Fruit fly (Drosophila melanogaster) whole organism, embryonic: ENCODE results near the gene CG43658.

Source experiments
- ATbp ChIP-seq: fragments of 200-800 bp; sonication (Bioruptor generic); optimal IDR thresholded peaks from 2 replicates; lab custom pipeline; 2017; ENCODE audit warnings: missing biosample characterization, mild to moderate bottlenecking, missing genetic modification characterization, missing genetic modification reagents
- Ada2b ChIP-seq: fragments of 200-800 bp; sonication (Bioruptor generic); IDR thresholded peaks from 2 replicates; pipeline ENCODE4 v1.3.6; 2022; ENCODE audit warnings: missing biosample characterization, missing genetic modification characterization
- B-H2 ChIP-seq: fragments of 200-800 bp; sonication (Bioruptor generic); optimal IDR thresholded peaks from 2 replicates; lab custom pipeline; 2018; ENCODE audit warnings: missing biosample characterization, mild to moderate bottlenecking, missing genetic modification characterization
- Bteb2 ChIP-seq: fragments of 200-800 bp; sonication (Bioruptor generic); optimal IDR thresholded peaks from 2 replicates; lab custom pipeline; 2016; ENCODE audit warnings: missing biosample characterization, missing genetic modification characterization
- CG11456 ChIP-seq: fragments of 200-800 bp; sonication (Bioruptor generic); IDR thresholded peaks from 3 replicates; pipeline ENCODE4 v1.3.6; 2022; ENCODE audit warnings: missing biosample characterization, missing genetic modification characterization
- CG12659 ChIP-seq: fragments of 200-800 bp; sonication (Bioruptor generic); optimal IDR thresholded peaks from 3 replicates; lab custom pipeline; 2017; ENCODE audit warnings: mild to moderate bottlenecking, missing biosample characterization, missing genetic modification reagents, missing genetic modification characterization
- CG14441 ChIP-seq: fragments of 200-800 bp; sonication (Bioruptor generic); IDR thresholded peaks from 2 replicates; pipeline ENCODE4 v1.3.6; 2022; ENCODE audit warnings: missing biosample characterization, missing genetic modification characterization
- CG1832 ChIP-seq: fragments of 200-800 bp; sonication (Bioruptor generic); optimal IDR thresholded peaks from 2 replicates; lab custom pipeline; 2017; ENCODE audit warnings: missing biosample characterization, mild to moderate bottlenecking, missing genetic modification characterization, inconsistent platforms
- CG2129 ChIP-seq: fragments of 200-800 bp; sonication (Bioruptor generic); IDR thresholded peaks from 2 replicates; pipeline ENCODE4 v1.3.6; 2022; ENCODE audit warnings: missing biosample characterization, missing genetic modification characterization; ENCODE audit not compliant: partially characterized antibody
- CG32767 ChIP-seq: fragments of 200-800 bp; sonication (Bioruptor generic); IDR thresholded peaks from 2 replicates; pipeline ENCODE4 v1.3.6; 2022; ENCODE audit warnings: missing biosample characterization, missing genetic modification characterization
- CG3281 ChIP-seq: fragments of 200-800 bp; sonication (Bioruptor generic); optimal IDR thresholded peaks from 3 replicates; lab custom pipeline; 2017; ENCODE audit warnings: missing biosample characterization, mild to moderate bottlenecking, missing genetic modification characterization
- CG3995 ChIP-seq: fragments of 200-800 bp; sonication (Bioruptor generic); optimal IDR thresholded peaks from 3 replicates; lab custom pipeline; 2016; ENCODE audit warnings: missing biosample characterization, missing genetic modification characterization
- CG4820 ChIP-seq: fragments of 200-800 bp; sonication (Bioruptor generic); optimal IDR thresholded peaks from 3 replicates; lab custom pipeline; 2016; ENCODE audit warnings: missing biosample characterization, missing genetic modification characterization
- CG9817 ChIP-seq: fragments of 200-800 bp; sonication (Bioruptor generic); optimal IDR thresholded peaks from 2 replicates; lab custom pipeline; 2018; ENCODE audit warnings: missing biosample characterization, mild to moderate bottlenecking, missing genetic modification characterization, moderate library complexity
- CG9876 ChIP-seq: fragments of 200-800 bp; sonication (Bioruptor generic); optimal IDR thresholded peaks from 2 replicates; lab custom pipeline; 2016; ENCODE audit warnings: missing biosample characterization, missing genetic modification characterization
- Camta ChIP-seq: fragments of 200-800 bp; sonication (Bioruptor generic); optimal IDR thresholded peaks from 2 replicates; lab custom pipeline; 2016; ENCODE audit warnings: missing biosample characterization, missing genetic modification characterization
- Dfd ChIP-seq, 2 experiments: fragments of >200 bp; optimal IDR thresholded peaks; 2 replicates each; lab custom pipeline; 2017; ENCODE audit warnings: missing biosample characterization in 2 of 2, missing genetic modification characterization in 2 of 2
- Eip74EF ChIP-seq, 2 experiments: fragments of 200-800 bp in 1 of 2; fragments of >200 bp in 1 of 2; sonication (Bioruptor generic) in 1 of 2; optimal IDR thresholded peaks; 2 replicates each; lab custom pipeline; 2017 to 2019; ENCODE audit warnings: missing biosample characterization in 2 of 2, missing genetic modification characterization in 2 of 2, mild to moderate bottlenecking in 1 of 2, moderate library complexity in 1 of 2
- H2.0 ChIP-seq: fragments of 200-800 bp; sonication (Bioruptor generic); IDR thresholded peaks from 2 replicates; pipeline ENCODE4 v1.3.6; 2022; ENCODE audit warnings: missing biosample characterization, missing genetic modification characterization
- HHEX ChIP-seq: fragments of 200-800 bp; sonication (Bioruptor generic); optimal IDR thresholded peaks from 3 replicates; lab custom pipeline; 2017; ENCODE audit warnings: missing biosample characterization, mild to moderate bottlenecking, missing genetic modification characterization, missing genetic modification reagents
- HLH4C ChIP-seq: fragments of 200-800 bp; sonication (Bioruptor generic); IDR thresholded peaks from 3 replicates; pipeline ENCODE4 v1.3.6; 2022; ENCODE audit warnings: missing biosample characterization, missing genetic modification characterization; ENCODE audit not compliant: partially characterized antibody
- Hmr ChIP-seq: fragments of 200-800 bp; sonication (Bioruptor generic); optimal IDR thresholded peaks from 3 replicates; lab custom pipeline; 2017; ENCODE audit warnings: mild to moderate bottlenecking, missing biosample characterization, missing genetic modification reagents, missing genetic modification characterization
- Lpt ChIP-seq: fragments of >200 bp; optimal IDR thresholded peaks from 2 replicates; lab custom pipeline; 2018; ENCODE audit warnings: missing biosample characterization, missing genetic modification characterization
- Myb ChIP-seq: fragments of 200-800 bp; sonication (Bioruptor generic); optimal IDR thresholded peaks from 2 replicates; lab custom pipeline; 2016; ENCODE audit warnings: missing biosample characterization, missing genetic modification characterization
- Nf-YA ChIP-seq: fragments of 200-800 bp; sonication (Bioruptor generic); IDR thresholded peaks from 2 replicates; pipeline ENCODE4 v1.3.6; 2022; ENCODE audit warnings: missing biosample characterization, missing genetic modification characterization
- Oli ChIP-seq: fragments of 200-800 bp; sonication (Bioruptor generic); optimal IDR thresholded peaks from 2 replicates; lab custom pipeline; 2018; ENCODE audit warnings: missing biosample characterization, mild to moderate bottlenecking, missing genetic modification characterization, moderate library complexity
- Six4 ChIP-seq: fragments of 200-800 bp; sonication (Bioruptor generic); optimal IDR thresholded peaks from 2 replicates; lab custom pipeline; 2016; ENCODE audit warnings: missing biosample characterization, missing genetic modification characterization
- Spps ChIP-seq: fragments of 200-800 bp; sonication (Bioruptor generic); optimal IDR thresholded peaks from 2 replicates; lab custom pipeline; 2018; ENCODE audit warnings: missing biosample characterization, mild to moderate bottlenecking, missing genetic modification characterization
- Sry-β ChIP-seq: fragments of 200-800 bp; sonication (Bioruptor generic); optimal IDR thresholded peaks from 2 replicates; lab custom pipeline; 2018; ENCODE audit warnings: missing biosample characterization, mild to moderate bottlenecking, missing genetic modification characterization, moderate library complexity
- bowl ChIP-seq: fragments of 200-800 bp; sonication (Bioruptor generic); IDR thresholded peaks from 2 replicates; pipeline ENCODE4 v1.3.6; 2022; ENCODE audit warnings: missing biosample characterization, missing genetic modification characterization
- cas ChIP-seq: fragments of 200-800 bp; sonication (Bioruptor generic); IDR thresholded peaks from 2 replicates; pipeline ENCODE4 v1.3.6; 2022; ENCODE audit warnings: missing biosample characterization, missing genetic modification characterization
- chinmo ChIP-seq: fragments of 200-800 bp; sonication (Bioruptor generic); IDR thresholded peaks from 4 replicates; pipeline ENCODE4 v1.3.6; 2022; ENCODE audit warnings: missing biosample characterization, missing genetic modification characterization; ENCODE audit not compliant: partially characterized antibody
- dm ChIP-seq: fragments of 200-800 bp; sonication (Bioruptor generic); optimal IDR thresholded peaks from 3 replicates; lab custom pipeline; 2016; ENCODE audit warnings: missing biosample characterization, missing genetic modification characterization
- ewg ChIP-seq: fragments of 200-800 bp; sonication (Bioruptor generic); optimal IDR thresholded peaks from 3 replicates; lab custom pipeline; 2017; ENCODE audit warnings: mild to moderate bottlenecking, missing biosample characterization, missing genetic modification reagents, missing genetic modification characterization
- exex ChIP-seq: fragments of 200-800 bp; sonication (Bioruptor generic); optimal IDR thresholded peaks from 4 replicates; lab custom pipeline; 2018; ENCODE audit warnings: missing biosample characterization, mild to moderate bottlenecking, missing genetic modification characterization, moderate library complexity
- ftz-f1 ChIP-seq: fragments of 200-800 bp; sonication (Bioruptor generic); optimal IDR thresholded peaks from 2 replicates; lab custom pipeline; 2016; ENCODE audit warnings: missing biosample characterization, missing genetic modification characterization
- hkb ChIP-seq, 2 experiments: fragments of 200-800 bp in 1 of 2; fragments of >200 bp in 1 of 2; sonication (Bioruptor generic) in 1 of 2; IDR thresholded peaks in 1 of 2; optimal IDR thresholded peaks in 1 of 2; 2 replicates each; pipeline versions ENCODE4 v1.3.6 to Lab custom; 2017 to 2022; ENCODE audit warnings: missing biosample characterization in 1 of 2, missing genetic modification characterization in 1 of 2
- kay ChIP-seq: fragments of 200-800 bp; sonication (Bioruptor generic); optimal IDR thresholded peaks from 2 replicates; lab custom pipeline; 2016; ENCODE audit warnings: missing biosample characterization, missing genetic modification characterization
- knrl ChIP-seq: fragments of 200-800 bp; sonication (Bioruptor generic); IDR thresholded peaks from 3 replicates; pipeline ENCODE4 v1.3.6; 2022; ENCODE audit warnings: missing biosample characterization, missing genetic modification characterization; ENCODE audit not compliant: partially characterized antibody
- nerfin-1 ChIP-seq: fragments of 200-800 bp; sonication (Bioruptor generic); optimal IDR thresholded peaks from 3 replicates; lab custom pipeline; 2019; ENCODE audit warnings: missing biosample characterization, mild to moderate bottlenecking, missing genetic modification characterization, moderate library complexity
- nom ChIP-seq: fragments of 200-800 bp; sonication (Bioruptor generic); optimal IDR thresholded peaks from 2 replicates; lab custom pipeline; 2017; ENCODE audit warnings: missing biosample characterization, missing genetic modification characterization, mild to moderate bottlenecking, moderate library complexity, missing genetic modification reagents
- pan ChIP-seq, 4 experiments: fragments of >200 bp in 3 of 4; fragments of 200-800 bp in 1 of 4; sonication (Bioruptor generic) in 1 of 4; optimal IDR thresholded peaks in 3 of 4; IDR thresholded peaks in 1 of 4; 2 replicates each; pipeline versions ENCODE4 v1.3.6 to Lab custom; 2017 to 2022; ENCODE audit warnings: missing biosample characterization in 2 of 4, missing genetic modification characterization in 2 of 4, mixed read lengths in 1 of 4
- salm ChIP-seq: fragments of 200-800 bp; sonication (Bioruptor generic); optimal IDR thresholded peaks from 2 replicates; lab custom pipeline; 2018; ENCODE audit warnings: missing biosample characterization, mild to moderate bottlenecking, missing genetic modification characterization
- sens-2 ChIP-seq: fragments of 200-800 bp; sonication (Bioruptor generic); IDR thresholded peaks from 2 replicates; pipeline ENCODE4 v1.3.6; 2022; ENCODE audit warnings: missing biosample characterization, missing genetic modification characterization
- seq ChIP-seq: fragments of 200-800 bp; sonication (Bioruptor generic); IDR thresholded peaks from 2 replicates; pipeline ENCODE4 v1.3.6; 2022; ENCODE audit warnings: missing biosample characterization, missing genetic modification characterization
- sqz ChIP-seq: fragments of 200-800 bp; sonication (Bioruptor generic); optimal IDR thresholded peaks from 3 replicates; lab custom pipeline; 2018; ENCODE audit warnings: missing biosample characterization, mild to moderate bottlenecking, missing genetic modification characterization
- ttk ChIP-seq: fragments of 200-800 bp; sonication (Bioruptor generic); IDR thresholded peaks from 2 replicates; pipeline ENCODE4 v2.1.2; 2022; ENCODE audit warnings: missing biosample characterization, missing genetic modification characterization
- vfl ChIP-seq: fragments of 200-800 bp; sonication (Bioruptor generic); optimal IDR thresholded peaks from 2 replicates; lab custom pipeline; 2016; ENCODE audit warnings: missing biosample characterization, missing genetic modification characterization
- wek ChIP-seq: fragments of 200-800 bp; sonication (Bioruptor generic); optimal IDR thresholded peaks from 3 replicates; lab custom pipeline; 2018; ENCODE audit warnings: missing biosample characterization, mild to moderate bottlenecking, missing genetic modification characterization, moderate library complexity

The CG43658 gene

DNA sequence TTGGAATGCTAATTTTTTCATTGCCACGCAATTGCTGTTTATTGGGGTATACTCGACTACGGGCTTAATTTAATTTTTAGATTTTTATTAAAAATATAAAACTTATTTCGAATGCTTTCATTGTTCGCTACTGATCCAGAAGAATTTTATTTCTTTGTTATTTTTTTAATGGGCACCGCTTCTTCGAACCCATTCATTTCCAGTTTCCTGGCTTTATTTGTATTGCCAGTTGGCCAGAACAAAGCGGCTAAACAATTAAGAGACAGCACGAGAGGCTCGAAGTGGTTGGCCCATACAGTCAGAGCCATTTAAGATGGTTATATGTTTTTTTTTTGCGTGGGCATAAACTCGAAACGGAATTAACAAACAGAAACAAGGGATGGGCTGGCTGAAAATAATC lies 34.8 kb upstream of the CG43658 start (continued):
- TF ChIP-seq cas (GFP tag; lab: Robert Waterston, UW) = peak; percentile 54; the same call in 1 of the 2 replicates
- TF ChIP-seq CG4820 (GFP tag; lab: Kevin White, UChicago) = peak; percentile 52
- no peak for TF ChIP-seq Myb
- TF ChIP-seq ttk (GFP tag; lab: Robert Waterston, UW) = peak; percentile 75
- peak; percentile 80 for TF ChIP-seq Ada2b
- TF ChIP-seq Hmr (GFP tag; lab: Kevin White, UChicago) = peak; percentile 81
- TF ChIP-seq CG32767 (GFP tag; lab: Robert Waterston, UW) = peak; percentile 53; the same call in 1 of the 2 replicates
- peak; percentile 60 for TF ChIP-seq Six4 (GFP tag; lab: Kevin White, UChicago)
- peak; percentile 7 for TF ChIP-seq CG9876 (GFP tag; lab: Kevin White, UChicago)
- TF ChIP-seq salm (tag; lab: Kevin White, UChicago) = peak; percentile 18
- TF ChIP-seq CG14441 = peak; percentile 80
- TF ChIP-seq ewg = peak; percentile 27
- TF ChIP-seq CG11456 = peak; percentile 89
- peak; percentile 76 for TF ChIP-seq CG9817
- peak; percentile 75 for TF ChIP-seq Oli (tag; lab: Kevin White, UChicago)
- TF ChIP-seq HLH4C (GFP tag; lab: Robert Waterston, UW) = no peak
- TF ChIP-seq Dfd (GFP tag; optimal IDR thresholded peaks at IDR 0.05; lab: Kevin White, UChicago) = no peak
- no peak for TF ChIP-seq kay (GFP tag; lab: Kevin White, UChicago)
- peak; percentile 22 for TF ChIP-seq CG3995 (GFP tag; lab: Kevin White, UChicago)
- TF ChIP-seq hkb (optimal IDR thresholded peaks at IDR 0.05; lab: Kevin White, UChicago) = no peak
- peak; percentile 85 for TF ChIP-seq hkb (GFP tag; IDR thresholded peaks at IDR 0.05; lab: Robert Waterston, UW)
- no peak for TF ChIP-seq Lpt (GFP tag; lab: Kevin White, UChicago)
- peak; percentile 34 for TF ChIP-seq nom
- no peak for TF ChIP-seq B-H2 (GFP tag; lab: Kevin White, UChicago)
- TF ChIP-seq seq (GFP tag; lab: Robert Waterston, UW) = peak; percentile 68
- 0 out of 2 replicates have a peak, but pooled peaks have one; percentile 15 for TF ChIP-seq sens-2
- peak; percentile 23; the same call in 1 of the 4 replicates for TF ChIP-seq chinmo (GFP tag; lab: Robert Waterston, UW)
- TF ChIP-seq pan (optimal IDR thresholded peaks at IDR 0.05; lab: Kevin White, UChicago) = no peak
- TF ChIP-seq pan (GFP tag; optimal IDR thresholded peaks at IDR 0.05 in 1 of 2, IDR thresholded peaks at IDR 0.05 in 1 of 2) = peak in 1 of 2 experiments; percentile 80
- peak; percentile 22 for TF ChIP-seq sqz
- peak; percentile 18 for TF ChIP-seq dm (GFP tag; lab: Kevin White, UChicago)
- TF ChIP-seq vfl (GFP tag; lab: Kevin White, UChicago) = peak; percentile 55
- no peak for TF ChIP-seq CG1832 (GFP tag; lab: Kevin White, UChicago)
- no peak for TF ChIP-seq Spps (tag; lab: Kevin White, UChicago)
- no peak for TF ChIP-seq CG2129
- TF ChIP-seq HHEX (GFP tag; lab: Kevin White, UChicago) = peak; percentile 74
- no peak for TF ChIP-seq nerfin-1 (tag; lab: Kevin White, UChicago)
- no peak for TF ChIP-seq wek
- no peak for TF ChIP-seq bowl (GFP tag; lab: Robert Waterston, UW)
- peak; percentile 12 for TF ChIP-seq Camta (GFP tag; lab: Kevin White, UChicago)
- TF ChIP-seq knrl (GFP tag; lab: Robert Waterston, UW) = no peak
- no peak for TF ChIP-seq Eip74EF (GFP tag; optimal IDR thresholded peaks at IDR 0.05; lab: Kevin White, UChicago)
- TF ChIP-seq CG3281 (GFP tag; lab: Kevin White, UChicago) = peak; percentile 85
- no peak for TF ChIP-seq Nf-YA (GFP tag; lab: Robert Waterston, UW)
- peak; percentile 38 for TF ChIP-seq exex (tag; lab: Kevin White, UChicago)
- peak; percentile 76 for TF ChIP-seq CG12659 (GFP tag; lab: Kevin White, UChicago)
- TF ChIP-seq H2.0 = peak; percentile 78
- TF ChIP-seq ftz-f1 (GFP tag; lab: Kevin White, UChicago) = peak; percentile 10
- peak; percentile 52 for TF ChIP-seq ATbp
- no peak for TF ChIP-seq Sry-β (GFP tag; lab: Kevin White, UChicago)
- peak; percentile 67 for TF ChIP-seq Bteb2 (GFP tag; lab: Kevin White, UChicago)
